ENCODE assay signal across 4 worm cellular contexts in genomic region chrII:7857485-7858010, ce11.
TF ChIP-seq lines count a peak whose summit lies in the region.

Gene cec-3, minus strand, starts transcription at chrII:7857600.
Gene T09A5.15, plus strand, starts transcription at chrII:7857960.

TF ChIP-seq in whole organism, L2 larva, 48 proteins besides CTCF, POLR2A, EP300 and RAD21 (continues in another document):
- peak; percentile 39 for TF ChIP-seq sma-3 (GFP tag; optimal IDR thresholded peaks at IDR 0.05; lab: Kevin White, UChicago)
- TF ChIP-seq skn-1 (tag; optimal IDR thresholded peaks at IDR 0.05; lab: Kevin White, UChicago) = no peak
- peak; percentile 47 for TF ChIP-seq nhr-129 (tag; optimal IDR thresholded peaks at IDR 0.05; lab: Kevin White, UChicago)
- TF ChIP-seq nhr-12 (tag; optimal IDR thresholded peaks at IDR 0.05; lab: Kevin White, UChicago) = no peak
- TF ChIP-seq unc-62 (GFP tag; optimal IDR thresholded peaks at IDR 0.05; lab: Kevin White, UChicago) = no peak
- TF ChIP-seq crh-2 (tag; optimal IDR thresholded peaks at IDR 0.05; lab: Kevin White, UChicago) = peak; percentile 44
- no peak for TF ChIP-seq nhr-23 (tag; optimal IDR thresholded peaks at IDR 0.05; lab: Kevin White, UChicago)
- no peak for TF ChIP-seq mbf-1 (tag; optimal IDR thresholded peaks at IDR 0.05; lab: Kevin White, UChicago)
- TF ChIP-seq sem-4 (tag; optimal IDR thresholded peaks at IDR 0.05; lab: Kevin White, UChicago) = no peak
- TF ChIP-seq R02D3.7 (tag; optimal IDR thresholded peaks at IDR 0.05; lab: Kevin White, UChicago) = no peak
- TF ChIP-seq unc-55 (GFP tag; optimal IDR thresholded peaks at IDR 0.05; lab: Kevin White, UChicago) = peak; percentile 73
- no peak for TF ChIP-seq mdl-1 (tag; optimal IDR thresholded peaks at IDR 0.05; lab: Kevin White, UChicago)
- TF ChIP-seq dmd-4 (tag; optimal IDR thresholded peaks at IDR 0.05; lab: Kevin White, UChicago) = no peak
- TF ChIP-seq lin-39 (tag; optimal IDR thresholded peaks at IDR 0.05; lab: Kevin White, UChicago) = no peak
- no peak for TF ChIP-seq ztf-4 (tag; optimal IDR thresholded peaks at IDR 0.05; lab: Kevin White, UChicago)
- TF ChIP-seq elt-3 (tag; optimal IDR thresholded peaks at IDR 0.05; lab: Kevin White, UChicago) = no peak
- TF ChIP-seq C34F6.9 (tag; optimal IDR thresholded peaks at IDR 0.05; lab: Kevin White, UChicago) = peak; percentile 63
- no peak for TF ChIP-seq nhr-6 (tag; optimal IDR thresholded peaks at IDR 0.05; lab: Kevin White, UChicago)
- TF ChIP-seq nhr-11 (tag; optimal IDR thresholded peaks at IDR 0.05; lab: Kevin White, UChicago) = no peak
- TF ChIP-seq nhr-10 (tag; optimal IDR thresholded peaks at IDR 0.05; lab: Kevin White, UChicago) = no peak
- no peak for TF ChIP-seq Y55F3AM.14 (GFP tag; optimal IDR thresholded peaks at IDR 0.05; lab: Kevin White, UChicago)
- no peak for TF ChIP-seq nhr-77 (tag; optimal IDR thresholded peaks at IDR 0.05; lab: Kevin White, UChicago)
- TF ChIP-seq ceh-82 (tag; optimal IDR thresholded peaks at IDR 0.05; lab: Kevin White, UChicago) = no peak

TF ChIP-seq in whole organism, L4 larva, 104 proteins besides CTCF, POLR2A, EP300 and RAD21:
- TF ChIP-seq lsy-2 (tag; optimal IDR thresholded peaks at IDR 0.05; lab: Kevin White, UChicago) (peak in 1 of 2 experiments; percentile 66), attf-4 (tag; optimal IDR thresholded peaks at IDR 0.05; lab: Kevin White, UChicago) (no peak), mep-1 (tag; optimal IDR thresholded peaks at IDR 0.05; lab: Kevin White, UChicago) (peak; percentile 33), hif-1 (tag; optimal IDR thresholded peaks at IDR 0.05; lab: Kevin White, UChicago) (peak in 1 of 2 experiments; percentile 66), ZK337.2 (GFP tag; IDR thresholded peaks at IDR 0.05; lab: Robert Waterston, UW) (no peak), T20F7.1 (GFP tag; optimal IDR thresholded peaks at IDR 0.05; lab: Kevin White, UChicago) (peak; percentile 98), mes-2 (tag; optimal IDR thresholded peaks at IDR 0.05; lab: Kevin White, UChicago; ENCODE audit: poor library complexity, severe bottlenecking) (peak; percentile 62), dve-1 (tag; optimal IDR thresholded peaks at IDR 0.05; lab: Kevin White, UChicago; ENCODE audit: insufficient read depth) (peak; percentile 28), dpl-1 (GFP tag; optimal IDR thresholded peaks at IDR 0.05; lab: Kevin White, UChicago) (peak; percentile 52), hlh-30 (tag; optimal IDR thresholded peaks at IDR 0.05; lab: Kevin White, UChicago; ENCODE audit: insufficient read depth) (peak; percentile 4), F44E2.7 (GFP tag; IDR thresholded peaks at IDR 0.05; lab: Robert Waterston, UW) (no peak), nhr-28 (tag; optimal IDR thresholded peaks at IDR 0.05; lab: Kevin White, UChicago) (peak; percentile 26), rbr-2 (tag; optimal IDR thresholded peaks at IDR 0.05; lab: Kevin White, UChicago) (peak; percentile 28)

TF ChIP-seq in whole organism, late embryonic, 69 proteins besides CTCF, POLR2A, EP300 and RAD21:
- TF ChIP-seq unc-42 (tag; optimal IDR thresholded peaks at IDR 0.05; lab: Kevin White, UChicago) = peak; percentile 41
- peak; percentile 82 for TF ChIP-seq tbx-2 (tag; optimal IDR thresholded peaks at IDR 0.05; lab: Kevin White, UChicago)
- no peak for TF ChIP-seq pag-3 (tag; optimal IDR thresholded peaks at IDR 0.05; lab: Kevin White, UChicago; ENCODE audit: borderline replicate concordance)
- peak; percentile 38 for TF ChIP-seq ceh-14 (tag; optimal IDR thresholded peaks at IDR 0.05; lab: Kevin White, UChicago)
- peak; percentile 31 for TF ChIP-seq tbx-7 (tag; optimal IDR thresholded peaks at IDR 0.05; lab: Kevin White, UChicago)
- TF ChIP-seq ref-2 (tag; optimal IDR thresholded peaks at IDR 0.05; lab: Kevin White, UChicago) = peak; percentile 51
- TF ChIP-seq C08G9.2 (tag; optimal IDR thresholded peaks at IDR 0.05; lab: Kevin White, UChicago) = peak; percentile 69
- no peak for TF ChIP-seq ceh-22 (tag; optimal IDR thresholded peaks at IDR 0.05; lab: Kevin White, UChicago)
- TF ChIP-seq hlh-8 (tag; optimal IDR thresholded peaks at IDR 0.05; lab: Kevin White, UChicago) = peak; percentile 47
- no peak for TF ChIP-seq unc-86 (tag; optimal IDR thresholded peaks at IDR 0.05; lab: Kevin White, UChicago)
- TF ChIP-seq unc-3 (GFP tag; conservative IDR thresholded peaks at IDR 0.05; lab: Robert Waterston, UW) = no peak
- no peak for TF ChIP-seq unc-3 (tag; optimal IDR thresholded peaks at IDR 0.05; lab: Kevin White, UChicago)
- peak; percentile 55 for TF ChIP-seq ets-4 (tag; optimal IDR thresholded peaks at IDR 0.05; lab: Kevin White, UChicago)
- no peak for TF ChIP-seq ceh-19 (GFP tag; optimal IDR thresholded peaks at IDR 0.05; lab: Kevin White, UChicago)
- TF ChIP-seq F13H6.1 (tag; optimal IDR thresholded peaks at IDR 0.05; lab: Kevin White, UChicago) = peak; percentile 27
- TF ChIP-seq ceh-31 (tag; optimal IDR thresholded peaks at IDR 0.05; lab: Kevin White, UChicago) = peak; percentile 79
- TF ChIP-seq che-1 (tag; optimal IDR thresholded peaks at IDR 0.05; lab: Kevin White, UChicago) = no peak
- peak; percentile 15 for TF ChIP-seq ceh-18 (tag; optimal IDR thresholded peaks at IDR 0.05; lab: Kevin White, UChicago)
- TF ChIP-seq nfya-1 (tag; optimal IDR thresholded peaks at IDR 0.05; lab: Kevin White, UChicago) = peak; percentile 42
- TF ChIP-seq madf-2 (tag; optimal IDR thresholded peaks at IDR 0.05; lab: Kevin White, UChicago) = no peak
- peak; percentile 63 for TF ChIP-seq ceh-34 (tag; optimal IDR thresholded peaks at IDR 0.05; lab: Kevin White, UChicago)
- TF ChIP-seq ceh-2 (tag; optimal IDR thresholded peaks at IDR 0.05; lab: Kevin White, UChicago) = peak; percentile 65
- TF ChIP-seq fax-1 (tag; optimal IDR thresholded peaks at IDR 0.05; lab: Kevin White, UChicago) = peak; percentile 12
- peak; percentile 49 for TF ChIP-seq elt-2 (tag; optimal IDR thresholded peaks at IDR 0.05; lab: Kevin White, UChicago)
- peak; percentile 68 for TF ChIP-seq zip-5 (tag; optimal IDR thresholded peaks at IDR 0.05; lab: Kevin White, UChicago)

TF ChIP-seq in whole organism, mixed stage, embryonic, 35 proteins besides CTCF, POLR2A, EP300 and RAD21:
- no peak for TF ChIP-seq unc-39 (tag; optimal IDR thresholded peaks at IDR 0.05; lab: Kevin White, UChicago)
- TF ChIP-seq nhr-237 (tag; optimal IDR thresholded peaks at IDR 0.05; lab: Kevin White, UChicago) = peak; percentile 65
- peak; percentile 28 for TF ChIP-seq mab-5 (tag; optimal IDR thresholded peaks at IDR 0.05; lab: Kevin White, UChicago)
- no peak for TF ChIP-seq cnd-1 (tag; optimal IDR thresholded peaks at IDR 0.05; lab: Kevin White, UChicago)
- no peak for TF ChIP-seq M03D4.4 (tag; optimal IDR thresholded peaks at IDR 0.05; lab: Kevin White, UChicago)
- peak; percentile 54 for TF ChIP-seq ces-1 (GFP tag; optimal IDR thresholded peaks at IDR 0.05; lab: Kevin White, UChicago)
- no peak for TF ChIP-seq elt-1 (tag; optimal IDR thresholded peaks at IDR 0.05; lab: Kevin White, UChicago; ENCODE audit: borderline replicate concordance, insufficient read depth)
- peak; percentile 9 for TF ChIP-seq mep-1 (tag; optimal IDR thresholded peaks at IDR 0.05; lab: Kevin White, UChicago)
- TF ChIP-seq lin-13 (tag; optimal IDR thresholded peaks at IDR 0.05; lab: Kevin White, UChicago) = no peak
- TF ChIP-seq lsy-2 (tag; optimal IDR thresholded peaks at IDR 0.05; lab: Kevin White, UChicago) = peak; percentile 24
- TF ChIP-seq bed-3 (GFP tag; optimal IDR thresholded peaks at IDR 0.05; lab: Kevin White, UChicago) = no peak
- no peak for TF ChIP-seq hlh-1 (tag; optimal IDR thresholded peaks at IDR 0.05; lab: Kevin White, UChicago)
- TF ChIP-seq nhr-2 (tag; optimal IDR thresholded peaks at IDR 0.05; lab: Kevin White, UChicago) = no peak
- TF ChIP-seq pha-4 (tag; optimal IDR thresholded peaks at IDR 0.05; lab: Kevin White, UChicago) = no peak
- peak; percentile 56 for TF ChIP-seq unc-120 (tag; optimal IDR thresholded peaks at IDR 0.05; lab: Kevin White, UChicago; ENCODE audit: poor library complexity, severe bottlenecking)
